Worm (Caenorhabditis elegans) whole organism, L1 larva: Measurements from ENCODE around the gene piga-1.

Experiments
- Y116A8C.19 ChIP-seq: sonication (generic microtip); optimal IDR thresholded peaks from 2 replicates; lab custom pipeline; 2016; ENCODE audit warnings: missing compliant biosample characterization, missing genetic modification characterization, borderline replicate concordance
- dpl-1 ChIP-seq, 3 experiments: fragments of 150-350 bp in 2 of 3; sonication (generic microtip) in 1 of 3; optimal IDR thresholded peaks; 2 replicates each; lab custom pipeline; 2014 to 2017; ENCODE audit warnings: missing biosample characterization in 3 of 3, missing genetic modification characterization in 3 of 3, missing genetic modification reagents in 3 of 3
- elt-2 ChIP-seq: sonication (generic microtip); optimal IDR thresholded peaks from 2 replicates; lab custom pipeline; 2016; ENCODE audit warnings: missing genetic modification characterization, mild to moderate bottlenecking, inconsistent platforms, missing compliant biosample characterization, missing genetic modification reagents
- lin-13 ChIP-seq: fragments of 150-350 bp; optimal IDR thresholded peaks from 2 replicates; lab custom pipeline; 2014; ENCODE audit warnings: missing biosample characterization, missing genetic modification reagents, missing genetic modification characterization
- nhr-11 ChIP-seq: fragments of 150-350 bp; optimal IDR thresholded peaks from 2 replicates; lab custom pipeline; 2014; ENCODE audit warnings: missing biosample characterization, missing genetic modification characterization
- nhr-12 ChIP-seq: sonication (generic microtip); optimal IDR thresholded peaks from 2 replicates; lab custom pipeline; 2017; ENCODE audit warnings: missing biosample characterization, missing genetic modification characterization
- nhr-76 ChIP-seq: sonication (generic microtip); optimal IDR thresholded peaks from 2 replicates; lab custom pipeline; 2017; ENCODE audit warnings: missing biosample characterization, missing genetic modification characterization
- nhr-77 ChIP-seq: fragments of 150-350 bp; optimal IDR thresholded peaks from 2 replicates; lab custom pipeline; 2014; ENCODE audit warnings: missing biosample characterization, missing genetic modification characterization
- skn-1 ChIP-seq: fragments of 150-350 bp; optimal IDR thresholded peaks from 2 replicates; lab custom pipeline; 2014; ENCODE audit warnings: missing biosample characterization, missing genetic modification characterization
- unc-62 ChIP-seq: fragments of 150-350 bp; optimal IDR thresholded peaks from 2 replicates; lab custom pipeline; 2014; ENCODE audit warnings: missing biosample characterization, missing genetic modification reagents, missing genetic modification characterization
- xbp-1 ChIP-seq: sonication (generic microtip); optimal IDR thresholded peaks from 2 replicates; lab custom pipeline; 2016; ENCODE audit warnings: missing genetic modification characterization, missing compliant biosample characterization
- ztf-11 ChIP-seq, 2 experiments: sonication (generic microtip); optimal IDR thresholded peaks; 2 replicates each; lab custom pipeline; 2016 to 2017; ENCODE audit warnings: missing genetic modification characterization in 2 of 2, missing biosample characterization in 1 of 2, missing compliant biosample characterization in 1 of 2

DNA sequence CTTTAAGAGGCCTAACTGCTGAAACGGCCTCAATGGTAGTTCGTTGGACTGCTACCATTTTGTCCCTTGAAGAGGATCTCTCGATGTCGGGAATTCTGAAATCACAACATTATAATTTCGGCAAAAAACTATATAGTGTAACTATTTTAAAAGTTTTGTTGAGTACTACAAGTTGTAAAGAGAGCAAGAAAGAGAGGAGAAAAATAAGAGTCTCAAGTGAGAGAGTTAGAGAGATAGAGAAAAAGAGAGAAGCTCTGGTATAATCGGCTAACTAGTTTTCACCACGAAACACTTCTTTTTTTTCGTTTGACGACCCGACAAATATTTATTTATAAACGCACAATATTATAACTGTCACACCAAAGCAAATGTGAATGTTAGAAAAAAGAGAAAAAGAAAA is 23.9 kb downstream of the piga-1 start, which contains the start of gene vab-9:
- TF ChIP-seq elt-2: no peak
- TF ChIP-seq unc-62 (GFP tag; lab: Kevin White, UChicago): no peak
- no peak for TF ChIP-seq nhr-11
- TF ChIP-seq nhr-77: no peak
- no peak for TF ChIP-seq nhr-12
- no peak for TF ChIP-seq nhr-76
- no peak for TF ChIP-seq skn-1 (tag; lab: Kevin White, UChicago)
- TF ChIP-seq lin-13 (GFP tag; lab: Kevin White, UChicago): no peak
- no peak for TF ChIP-seq dpl-1 (GFP tag; optimal IDR thresholded peaks at IDR 0.05; lab: Kevin White, UChicago)
- TF ChIP-seq xbp-1: no peak
- TF ChIP-seq Y116A8C.19: no peak
- no peak for TF ChIP-seq ztf-11 (tag; optimal IDR thresholded peaks at IDR 0.05; lab: Kevin White, UChicago)
